Fruit fly (Drosophila melanogaster): ENCODE results near the gene CG17328.
A peak's percentile ranks its signal among the peaks of the same experiment; 100 is the strongest.

CG17328 gene

dm6 chr2L:16279774-16280252 lies 19.9 kb upstream of the CG17328 start:
- TF ChIP-seq CG11617 (GFP tag; optimal IDR thresholded peaks at IDR 0.05) (peak; percentile 57), CG12768 (GFP tag; optimal IDR thresholded peaks at IDR 0.05) (peak; percentile 23), pad (GFP tag; optimal IDR thresholded peaks at IDR 0.05) (peak; percentile 59), Hr96 (GFP tag; optimal IDR thresholded peaks at IDR 0.05) (peak; percentile 63), toe (GFP tag; optimal IDR thresholded peaks at IDR 0.05) (peak; percentile 69), kay (GFP tag; ENCODE audit: borderline replicate concordance) (no peak), cnc (optimal IDR thresholded peaks at IDR 0.05) (no peak), CG7045 (GFP tag; optimal IDR thresholded peaks at IDR 0.05) (peak; percentile 73), CG7101 (tag; optimal IDR thresholded peaks at IDR 0.05) (peak; percentile 71), CG5204 (GFP tag; optimal IDR thresholded peaks at IDR 0.05) (peak; percentile 83), Clk (GFP tag; optimal IDR thresholded peaks at IDR 0.05) (no peak), Mnt (GFP tag; optimal IDR thresholded peaks at IDR 0.05) (peak; percentile 56), cic (GFP tag; optimal IDR thresholded peaks at IDR 0.05) (peak; percentile 59), Crg-1 (GFP tag; optimal IDR thresholded peaks at IDR 0.05) (no peak), ovo (GFP tag; optimal IDR thresholded peaks at IDR 0.05) (no peak), CG14711 (tag; optimal IDR thresholded peaks at IDR 0.05) (peak; percentile 67), CG33017 (tag; optimal IDR thresholded peaks at IDR 0.05) (peak; percentile 81), CG1620 (GFP tag; optimal IDR thresholded peaks at IDR 0.05) (peak; percentile 51), bab1 (GFP tag; optimal IDR thresholded peaks at IDR 0.05) (peak; percentile 79), tj (GFP tag; optimal IDR thresholded peaks at IDR 0.05) (peak; percentile 72)

dm6 chr2L:16281419-16282076 lies 18.2 kb upstream of the CG17328 start:
- TF ChIP-seq CG7045 (GFP tag; optimal IDR thresholded peaks at IDR 0.05), result no peak
- TF ChIP-seq toe (GFP tag; optimal IDR thresholded peaks at IDR 0.05), result no peak
- TF ChIP-seq pad (GFP tag; optimal IDR thresholded peaks at IDR 0.05), result no peak
- TF ChIP-seq CG5204 (GFP tag; optimal IDR thresholded peaks at IDR 0.05), result no peak
- TF ChIP-seq CG7101 (tag; optimal IDR thresholded peaks at IDR 0.05), result no peak
- TF ChIP-seq CG33017 (tag; optimal IDR thresholded peaks at IDR 0.05), result no peak
- TF ChIP-seq Hr96 (GFP tag; optimal IDR thresholded peaks at IDR 0.05), result no peak
- no peak for TF ChIP-seq cnc (optimal IDR thresholded peaks at IDR 0.05)
- TF ChIP-seq kay (GFP tag; ENCODE audit: borderline replicate concordance), result no peak
- no peak for TF ChIP-seq ovo (GFP tag; optimal IDR thresholded peaks at IDR 0.05)
- TF ChIP-seq tj (GFP tag; optimal IDR thresholded peaks at IDR 0.05), result no peak
- TF ChIP-seq Clk (GFP tag; optimal IDR thresholded peaks at IDR 0.05), result no peak
- no peak for TF ChIP-seq Mnt (GFP tag; optimal IDR thresholded peaks at IDR 0.05)
- TF ChIP-seq cic (GFP tag; optimal IDR thresholded peaks at IDR 0.05), result no peak
- TF ChIP-seq bab1 (GFP tag; optimal IDR thresholded peaks at IDR 0.05), result no peak
- no peak for TF ChIP-seq CG1620 (GFP tag; optimal IDR thresholded peaks at IDR 0.05)
- no peak for TF ChIP-seq CG11617 (GFP tag; optimal IDR thresholded peaks at IDR 0.05)
- TF ChIP-seq CG14711 (tag; optimal IDR thresholded peaks at IDR 0.05), result no peak
- TF ChIP-seq Crg-1 (GFP tag; optimal IDR thresholded peaks at IDR 0.05), result no peak

dm6 chr2L:16282077-16282471 lies 17.7 kb upstream of the CG17328 start:
- TF ChIP-seq pad (GFP tag; optimal IDR thresholded peaks at IDR 0.05) (no peak), kay (GFP tag; ENCODE audit: borderline replicate concordance) (no peak), CG12768 (GFP tag; optimal IDR thresholded peaks at IDR 0.05) (no peak)

- no peak for TF ChIP-seq bab1 (GFP tag; optimal IDR thresholded peaks at IDR 0.05)
- TF ChIP-seq kay (GFP tag; ENCODE audit: borderline replicate concordance), result peak; percentile 43
- peak; percentile 80 for TF ChIP-seq tj (GFP tag; optimal IDR thresholded peaks at IDR 0.05)
These were observed 16.9 kb upstream of the CG17328 start for dm6 chr2L:16282856-16283255.

dm6 chr2L:16284306-16285299 lies 15.1 kb upstream of the CG17328 start:
- peak; percentile 57 for TF ChIP-seq CG14711 (tag; optimal IDR thresholded peaks at IDR 0.05)
- TF ChIP-seq CG11617 (GFP tag; optimal IDR thresholded peaks at IDR 0.05), result peak; percentile 53
- TF ChIP-seq CG1620 (GFP tag; optimal IDR thresholded peaks at IDR 0.05), result peak; percentile 22
- TF ChIP-seq Mnt (GFP tag; optimal IDR thresholded peaks at IDR 0.05), result peak; percentile 94
- peak; percentile 70 for TF ChIP-seq CG7101 (tag; optimal IDR thresholded peaks at IDR 0.05)
- TF ChIP-seq CG33017 (tag; optimal IDR thresholded peaks at IDR 0.05), result peak; percentile 79
- peak; percentile 100 for TF ChIP-seq cic (GFP tag; optimal IDR thresholded peaks at IDR 0.05)
- TF ChIP-seq Crg-1 (GFP tag; optimal IDR thresholded peaks at IDR 0.05), result peak; percentile 54
- TF ChIP-seq bab1 (GFP tag; optimal IDR thresholded peaks at IDR 0.05), result peak; percentile 76
- TF ChIP-seq pad (GFP tag; optimal IDR thresholded peaks at IDR 0.05), result peak; percentile 100
- peak; percentile 97 for TF ChIP-seq kay (GFP tag; ENCODE audit: borderline replicate concordance)
- no peak for TF ChIP-seq cnc (optimal IDR thresholded peaks at IDR 0.05)
- TF ChIP-seq CG7045 (GFP tag; optimal IDR thresholded peaks at IDR 0.05), result peak; percentile 72
- peak; percentile 42 for TF ChIP-seq tj (GFP tag; optimal IDR thresholded peaks at IDR 0.05)
- peak; percentile 15 for TF ChIP-seq Hr96 (GFP tag; optimal IDR thresholded peaks at IDR 0.05)
- peak; percentile 77 for TF ChIP-seq CG5204 (GFP tag; optimal IDR thresholded peaks at IDR 0.05)
- TF ChIP-seq Clk (GFP tag; optimal IDR thresholded peaks at IDR 0.05), result peak; percentile 62
- peak; percentile 81 for TF ChIP-seq CG12768 (GFP tag; optimal IDR thresholded peaks at IDR 0.05)
- no peak for TF ChIP-seq toe (GFP tag; optimal IDR thresholded peaks at IDR 0.05)
- peak; percentile 25 for TF ChIP-seq ovo (GFP tag; optimal IDR thresholded peaks at IDR 0.05)

Measured in whole organism, adult.